Worm (Caenorhabditis elegans) whole organism, young adult: ENCODE data around the gene dsl-5.
A peak's percentile ranks its signal among the peaks of the same experiment; 100 is the strongest.

ENCODE experiments used
- F37B4.10 ChIP-seq: fragments of 200-800 bp; sonication (Bioruptor generic); IDR thresholded peaks from 2 replicates; pipeline ENCODE4 v1.3.6; 2022; ENCODE audit warnings: missing genetic modification characterization, missing compliant biosample characterization
- cebp-1 ChIP-seq, 2 experiments: fragments of 200-800 bp in 1 of 2; sonication (Bioruptor generic) in 1 of 2; sonication (generic microtip) in 1 of 2; IDR thresholded peaks in 1 of 2; optimal IDR thresholded peaks in 1 of 2; 2 replicates each; pipeline versions ENCODE4 v1.3.6 to Lab custom; 2017 to 2022; ENCODE audit warnings: missing compliant biosample characterization in 2 of 2, missing genetic modification characterization in 2 of 2, mild to moderate bottlenecking in 1 of 2, missing genetic modification reagents in 1 of 2, moderate library complexity in 1 of 2
- efl-1 ChIP-seq: fragments of 150-350 bp; optimal IDR thresholded peaks from 2 replicates; lab custom pipeline; 2014; ENCODE audit warnings: missing biosample characterization, missing genetic modification reagents, missing genetic modification characterization
- lin-35 ChIP-seq, 3 experiments: fragments of 150-350 bp in 2 of 3; sonication (generic microtip) in 1 of 3; optimal IDR thresholded peaks; 2 replicates each; lab custom pipeline; 2014 to 2018; ENCODE audit warnings: missing biosample characterization in 3 of 3, missing genetic modification characterization in 3 of 3, missing genetic modification reagents in 3 of 3
- mxl-1 ChIP-seq: sonication (generic microtip); optimal IDR thresholded peaks from 2 replicates; lab custom pipeline; 2016; ENCODE audit warnings: missing genetic modification characterization, missing compliant biosample characterization
- nhr-90 ChIP-seq: sonication (generic microtip); optimal IDR thresholded peaks from 2 replicates; lab custom pipeline; 2016; ENCODE audit warnings: missing genotype, mild to moderate bottlenecking, missing genetic modification characterization, missing compliant biosample characterization
- rec-8 ChIP-seq, 2 experiments: sonication (generic microtip); optimal IDR thresholded peaks; 2 replicates each; lab custom pipeline; 2016; ENCODE audit warnings: mild to moderate bottlenecking in 2 of 2, missing genetic modification characterization in 2 of 2, missing genetic modification reagents in 2 of 2, missing genotype in 2 of 2, missing biosample characterization in 1 of 2, missing compliant biosample characterization in 1 of 2, moderate library complexity in 1 of 2
- snpc-4 ChIP-seq, 5 experiments: fragments of 150-350 bp in 1 of 5; sonication (generic microtip) in 4 of 5; optimal IDR thresholded peaks; 2 replicates each; lab custom pipeline; 2014 to 2018; ENCODE audit warnings: missing genetic modification characterization in 5 of 5, missing biosample characterization in 3 of 5, antibody characterized with exemption in 2 of 5, mild to moderate bottlenecking in 2 of 5, missing compliant biosample characterization in 2 of 5, missing genotype in 2 of 5, moderate library complexity in 2 of 5, missing genetic modification reagents in 1 of 5
- somi-1 ChIP-seq: fragments of 200-800 bp; sonication (Bioruptor generic); optimal IDR thresholded peaks from 2 replicates; lab custom pipeline; 2018; ENCODE audit warnings: mild to moderate bottlenecking, missing genetic modification characterization, missing compliant biosample characterization
- unc-130 ChIP-seq: sonication (generic microtip); optimal IDR thresholded peaks from 2 replicates; lab custom pipeline; 2016; ENCODE audit warnings: missing genetic modification reagents, missing genetic modification characterization, missing compliant biosample characterization

- TF ChIP-seq efl-1 (peak; percentile 3), nhr-90 (tag; lab: Kevin White, UChicago) (no peak), mxl-1 (no peak), rec-8 (tag; optimal IDR thresholded peaks at IDR 0.05; lab: Kevin White, UChicago) (no peak), F37B4.10 (GFP tag; lab: Robert Waterston, UW) (no peak), lin-35 (GFP tag; optimal IDR thresholded peaks at IDR 0.05; lab: Kevin White, UChicago) (peak in 1 of 3 experiments; percentile 23), snpc-4 (GFP tag; optimal IDR thresholded peaks at IDR 0.05; lab: Kevin White, UChicago) (no peak), snpc-4 (tag; optimal IDR thresholded peaks at IDR 0.05; lab: Kevin White, UChicago) (peak in 2 of 4 experiments; percentile 12 to 41), unc-130 (peak; percentile 49), somi-1 (no peak), cebp-1 (GFP tag; IDR thresholded peaks at IDR 0.05; lab: Robert Waterston, UW) (peak; percentile 48; the same call in 1 of the 2 replicates), cebp-1 (tag; optimal IDR thresholded peaks at IDR 0.05; lab: Kevin White, UChicago) (peak; percentile 94)
These were observed 14.9 kb upstream of the dsl-5 start, which contains the start of gene mars-1 for ce11 chrIV:11635437-11636408.
